Worm (Caenorhabditis elegans) whole organism, young adult: ENCODE measurements around the gene F57G8.7.

Experiments
- B0035.1 ChIP-seq: sonication (generic microtip); optimal IDR thresholded peaks from 2 replicates; lab custom pipeline; 2016; ENCODE audit warnings: missing genetic modification characterization, mild to moderate bottlenecking, missing compliant biosample characterization, missing genotype, missing genetic modification reagents
- B0261.1 ChIP-seq: sonication (generic microtip); optimal IDR thresholded peaks from 2 replicates; lab custom pipeline; 2016; ENCODE audit warnings: mild to moderate bottlenecking, missing genetic modification characterization, moderate library complexity, missing compliant biosample characterization
- C06A6.2 ChIP-seq: fragments of 200-800 bp; sonication (Bioruptor generic); conservative IDR thresholded peaks from 2 replicates; pipeline ENCODE4 v1.3.6; 2022; ENCODE audit warnings: missing genetic modification characterization, missing compliant biosample characterization
- C17E4.6 ChIP-seq: fragments of 200-800 bp; sonication (Bioruptor generic); IDR thresholded peaks from 2 replicates; pipeline ENCODE4 v1.3.6; 2022; ENCODE audit warnings: missing genetic modification reagents, missing genetic modification characterization, missing compliant biosample characterization
- F23B12.7 ChIP-seq: sonication (generic microtip); optimal IDR thresholded peaks from 2 replicates; lab custom pipeline; 2017; ENCODE audit warnings: missing genetic modification characterization, mild to moderate bottlenecking, missing compliant biosample characterization, antibody characterized with exemption, moderate library complexity; ENCODE audit not compliant: insufficient read depth
- F49E8.2 ChIP-seq: sonication (generic microtip); optimal IDR thresholded peaks from 3 replicates; lab custom pipeline; 2017; ENCODE audit warnings: missing genetic modification characterization, mild to moderate bottlenecking, missing compliant biosample characterization, antibody characterized with exemption, moderate library complexity; ENCODE audit not compliant: insufficient read depth
- F55B11.4 ChIP-seq: sonication (generic microtip); optimal IDR thresholded peaks from 2 replicates; lab custom pipeline; 2016; ENCODE audit warnings: missing compliant biosample characterization, missing genetic modification characterization, borderline replicate concordance; ENCODE audit not compliant: insufficient read depth
- F57A8.1 ChIP-seq: fragments of 200-800 bp; sonication (Bioruptor generic); optimal IDR thresholded peaks from 2 replicates; lab custom pipeline; 2018; ENCODE audit warnings: mild to moderate bottlenecking, missing genetic modification characterization, moderate library complexity, missing compliant biosample characterization
- K12H6.12 ChIP-seq: fragments of 200-800 bp; sonication (Bioruptor generic); optimal IDR thresholded peaks from 2 replicates; lab custom pipeline; 2018; ENCODE audit warnings: mild to moderate bottlenecking, missing genetic modification characterization, missing compliant biosample characterization
- Y56A3A.18 ChIP-seq: fragments of 200-800 bp; sonication (Bioruptor generic); IDR thresholded peaks from 2 replicates; pipeline ENCODE4 v1.3.6; 2022; ENCODE audit warnings: missing genetic modification reagents, missing genetic modification characterization, missing compliant biosample characterization
- Y67H2A.10 ChIP-seq: fragments of 200-800 bp; sonication (Bioruptor generic); conservative IDR thresholded peaks from 2 replicates; pipeline ENCODE4 v1.3.6; 2022; ENCODE audit warnings: missing genetic modification reagents, missing genetic modification characterization, missing compliant biosample characterization
- Y95B8A.8 ChIP-seq: fragments of 200-800 bp; sonication (Bioruptor generic); IDR thresholded peaks from 2 replicates; pipeline ENCODE4 v1.3.6; 2022; ENCODE audit warnings: missing genetic modification reagents, missing genetic modification characterization, missing compliant biosample characterization
- akir-1 ChIP-seq: fragments of 200-800 bp; sonication (Bioruptor generic); optimal IDR thresholded peaks from 2 replicates; lab custom pipeline; 2018; ENCODE audit warnings: mild to moderate bottlenecking, missing genetic modification characterization, moderate library complexity, missing compliant biosample characterization
- attf-3 ChIP-seq: fragments of 200-800 bp; sonication (Bioruptor generic); conservative IDR thresholded peaks from 2 replicates; pipeline ENCODE4 v1.3.6; 2022; ENCODE audit warnings: missing genetic modification reagents, missing genetic modification characterization, missing compliant biosample characterization
- bed-2 ChIP-seq: fragments of 200-800 bp; sonication (Bioruptor generic); IDR thresholded peaks from 2 replicates; pipeline ENCODE4 v1.3.6; 2022; ENCODE audit warnings: missing genetic modification reagents, missing genetic modification characterization, missing compliant biosample characterization
- ccch-3 ChIP-seq: fragments of 200-800 bp; sonication (Bioruptor generic); optimal IDR thresholded peaks from 2 replicates; lab custom pipeline; 2018; ENCODE audit warnings: mild to moderate bottlenecking, missing genetic modification characterization, missing compliant biosample characterization
- ceh-40 ChIP-seq: fragments of 200-800 bp; sonication (Bioruptor generic); IDR thresholded peaks from 2 replicates; pipeline ENCODE4 v1.3.6; 2022; ENCODE audit warnings: missing genetic modification characterization, missing compliant biosample characterization
- dox-1 ChIP-seq: fragments of 200-800 bp; sonication (Bioruptor generic); IDR thresholded peaks from 2 replicates; pipeline ENCODE4 v1.3.6; 2022; ENCODE audit warnings: missing genetic modification reagents, missing genetic modification characterization, missing compliant biosample characterization
- dpff-1 ChIP-seq: sonication (generic microtip); optimal IDR thresholded peaks from 2 replicates; lab custom pipeline; 2017; ENCODE audit warnings: mild to moderate bottlenecking, missing genetic modification characterization, missing compliant biosample characterization
- egl-44 ChIP-seq: fragments of 200-800 bp; sonication (Bioruptor generic); IDR thresholded peaks from 2 replicates; pipeline ENCODE4 v1.3.6; 2022; ENCODE audit warnings: missing genetic modification reagents, missing genetic modification characterization, missing compliant biosample characterization
- fkh-3 ChIP-seq: sonication (generic microtip); optimal IDR thresholded peaks from 2 replicates; lab custom pipeline; 2016; ENCODE audit warnings: mild to moderate bottlenecking, missing genetic modification characterization, missing compliant biosample characterization
- hlh-12 ChIP-seq: sonication (generic microtip); optimal IDR thresholded peaks from 2 replicates; lab custom pipeline; 2016; ENCODE audit warnings: missing genetic modification characterization, missing compliant biosample characterization
- hmg-1.2 ChIP-seq: fragments of 200-800 bp; sonication (Bioruptor generic); IDR thresholded peaks from 2 replicates; pipeline ENCODE4 v1.3.6; 2022; ENCODE audit warnings: missing genetic modification reagents, missing genetic modification characterization, missing compliant biosample characterization
- lin-35 ChIP-seq, 3 experiments: fragments of 150-350 bp in 2 of 3; sonication (generic microtip) in 1 of 3; optimal IDR thresholded peaks; 2 replicates each; lab custom pipeline; 2014 to 2018; ENCODE audit warnings: missing biosample characterization in 3 of 3, missing genetic modification characterization in 3 of 3, missing genetic modification reagents in 3 of 3
- lsl-1 ChIP-seq: fragments of 200-800 bp; sonication (Bioruptor generic); optimal IDR thresholded peaks from 2 replicates; lab custom pipeline; 2018; ENCODE audit warnings: mild to moderate bottlenecking, missing genetic modification characterization, moderate library complexity, missing compliant biosample characterization
- madf-10 ChIP-seq: sonication (generic microtip); optimal IDR thresholded peaks from 2 replicates; lab custom pipeline; 2016; ENCODE audit warnings: mild to moderate bottlenecking, missing genetic modification characterization, missing compliant biosample characterization
- mes-4 ChIP-seq: sonication (generic microtip); optimal IDR thresholded peaks from 2 replicates; lab custom pipeline; 2016; ENCODE audit warnings: missing genotype, missing genetic modification characterization, missing compliant biosample characterization
- nfya-2 ChIP-seq: fragments of 200-800 bp; sonication (Bioruptor generic); IDR thresholded peaks from 2 replicates; pipeline ENCODE4 v1.3.6; 2022; ENCODE audit warnings: missing genetic modification reagents, missing genetic modification characterization, missing compliant biosample characterization
- nhr-179 ChIP-seq: sonication (generic microtip); optimal IDR thresholded peaks from 2 replicates; lab custom pipeline; 2016; ENCODE audit warnings: mild to moderate bottlenecking, missing genetic modification characterization, missing compliant biosample characterization
- nhr-90 ChIP-seq: sonication (generic microtip); optimal IDR thresholded peaks from 2 replicates; lab custom pipeline; 2016; ENCODE audit warnings: missing genotype, mild to moderate bottlenecking, missing genetic modification characterization, missing compliant biosample characterization
- sea-2 ChIP-seq: fragments of 200-800 bp; sonication (Bioruptor generic); IDR thresholded peaks from 2 replicates; pipeline ENCODE4 v1.3.6; 2022; ENCODE audit warnings: missing genetic modification characterization, missing compliant biosample characterization
- snpc-1.1 ChIP-seq: sonication (generic microtip); optimal IDR thresholded peaks from 2 replicates; lab custom pipeline; 2017; ENCODE audit warnings: missing genetic modification characterization, mild to moderate bottlenecking, missing compliant biosample characterization, antibody characterized with exemption, moderate library complexity, missing genotype, missing genetic modification reagents; ENCODE audit not compliant: insufficient read depth
- snpc-1.3 ChIP-seq: sonication (generic microtip); optimal IDR thresholded peaks from 2 replicates; lab custom pipeline; 2017; ENCODE audit warnings: missing genetic modification characterization, mild to moderate bottlenecking, missing compliant biosample characterization, antibody characterized with exemption, moderate library complexity, missing genotype, missing genetic modification reagents; ENCODE audit not compliant: insufficient read depth
- zim-3 ChIP-seq: sonication (generic microtip); optimal IDR thresholded peaks from 2 replicates; lab custom pipeline; 2017; ENCODE audit warnings: mild to moderate bottlenecking, missing genetic modification characterization, moderate library complexity, missing compliant biosample characterization
- ztf-6 ChIP-seq: fragments of 200-800 bp; sonication (Bioruptor generic); IDR thresholded peaks from 2 replicates; pipeline ENCODE4 v1.3.6; 2022; ENCODE audit warnings: missing genetic modification reagents, missing genetic modification characterization, missing compliant biosample characterization

The F57G8.7 gene

DNA sequence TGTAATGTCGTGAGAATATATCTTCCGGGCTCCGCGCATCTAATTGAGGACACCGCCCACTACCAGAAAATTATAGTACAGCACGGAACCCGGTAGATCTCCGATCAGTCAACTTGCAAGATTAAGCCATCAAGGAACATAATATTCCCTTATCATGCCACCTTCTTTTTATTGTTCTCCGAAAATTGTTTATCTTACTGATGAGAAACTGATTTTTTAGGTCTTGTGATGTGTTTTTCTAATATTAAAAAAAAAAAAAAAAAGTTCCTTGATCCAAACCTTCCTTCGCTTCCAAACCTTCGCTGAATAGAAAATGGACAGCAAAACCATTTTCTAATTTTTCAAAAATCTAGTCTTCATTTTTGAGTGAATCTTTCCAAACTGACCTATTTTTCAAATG lies at the start of gene F57G8.7:
TSS of gene F57G8.7 (plus strand) at position 301 of the 400 bp plus-strand sequence.
- TF ChIP-seq mes-4 (tag; lab: Kevin White, UChicago), result no peak
- TF ChIP-seq fkh-3 (tag; lab: Kevin White, UChicago), result no peak
- no peak for TF ChIP-seq attf-3 (GFP tag; lab: Robert Waterston, UW)
- no peak for TF ChIP-seq ztf-6 (GFP tag; lab: Robert Waterston, UW)
- no peak for TF ChIP-seq bed-2 (GFP tag; lab: Robert Waterston, UW)
- TF ChIP-seq egl-44 (GFP tag; lab: Robert Waterston, UW), result no peak
- TF ChIP-seq ccch-3 (GFP tag; lab: Kevin White, UChicago), result no peak
- TF ChIP-seq C17E4.6, result no peak
- TF ChIP-seq sea-2 (GFP tag; lab: Robert Waterston, UW), result no peak
- no peak for TF ChIP-seq lsl-1 (GFP tag; lab: Kevin White, UChicago)
- TF ChIP-seq F49E8.2 (tag; lab: Kevin White, UChicago), result no peak
- TF ChIP-seq F57A8.1 (GFP tag; lab: Kevin White, UChicago), result no peak
- TF ChIP-seq Y95B8A.8, result no peak

DNA sequence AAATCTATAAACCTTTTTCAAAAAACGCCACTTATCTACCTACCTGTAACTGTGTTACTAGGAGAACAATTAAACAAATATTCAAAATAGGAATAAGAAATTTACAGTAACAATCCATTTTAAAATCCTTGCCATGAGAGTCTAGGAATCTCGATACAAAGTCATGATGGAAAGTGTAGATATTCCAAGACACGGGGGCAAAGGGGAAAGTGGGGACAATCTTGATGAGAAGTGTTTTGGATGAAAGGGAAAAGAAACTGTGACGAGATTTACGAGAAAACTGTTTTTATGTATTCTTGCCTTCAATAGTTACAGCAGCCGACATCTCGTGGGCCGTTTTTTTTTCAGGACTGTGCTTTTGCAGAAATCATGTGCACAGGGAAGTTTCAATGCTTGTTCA lies 46.8 kb upstream of the F57G8.7 start, which contains the start of gene F28G4.2:
TSS of gene F28G4.2 (minus strand) at position 175 of the 400 bp plus-strand sequence.
- TF ChIP-seq dpff-1 (no peak), Y67H2A.10 (no peak), nhr-90 (tag; lab: Kevin White, UChicago) (no peak), K12H6.12 (tag; lab: Kevin White, UChicago) (no peak), B0035.1 (tag; lab: Kevin White, UChicago) (no peak), dox-1 (GFP tag; lab: Robert Waterston, UW) (no peak), madf-10 (tag; lab: Kevin White, UChicago) (no peak), nhr-179 (tag; lab: Kevin White, UChicago) (no peak), Y56A3A.18 (no peak), snpc-1.3 (tag; lab: Kevin White, UChicago) (no peak), snpc-1.1 (tag; lab: Kevin White, UChicago) (no peak), F55B11.4 (tag; lab: Kevin White, UChicago) (no peak), F49E8.2 (tag; lab: Kevin White, UChicago) (no peak), hmg-1.2 (GFP tag; lab: Robert Waterston, UW) (no peak), akir-1 (no peak), nfya-2 (GFP tag; lab: Robert Waterston, UW) (no peak), ceh-40 (GFP tag; lab: Robert Waterston, UW) (no peak)

DNA sequence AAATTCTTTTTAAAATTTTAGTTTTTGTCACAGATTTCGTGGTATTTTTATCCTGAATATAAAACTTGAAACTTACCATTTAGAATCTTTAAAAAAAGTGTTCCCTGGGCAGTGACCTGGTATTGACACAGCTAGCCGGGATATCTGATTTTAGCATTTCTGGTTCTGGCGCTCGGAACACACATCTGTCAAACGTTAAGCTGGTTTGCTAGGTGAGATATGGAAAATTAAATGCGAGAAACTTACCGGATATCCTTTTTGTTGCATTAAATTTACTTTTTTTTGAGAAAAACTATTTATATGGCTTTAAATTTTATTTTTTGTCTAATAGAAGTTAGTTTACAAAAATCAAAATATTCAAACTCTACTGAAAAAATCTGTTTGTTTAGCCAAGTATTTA lies 43.2 kb upstream of the F57G8.7 start, which contains the start of gene F28G4.4:
TSS of gene F28G4.4 (minus strand) at position 101 of the 400 bp plus-strand sequence.
- TF ChIP-seq nhr-179 (tag; lab: Kevin White, UChicago) (no peak), hlh-12 (tag; lab: Kevin White, UChicago) (no peak), C06A6.2 (GFP tag; lab: Robert Waterston, UW) (no peak), B0261.1 (tag; lab: Kevin White, UChicago) (no peak), B0035.1 (tag; lab: Kevin White, UChicago) (no peak), madf-10 (tag; lab: Kevin White, UChicago) (no peak), lin-35 (GFP tag; optimal IDR thresholded peaks at IDR 0.05; lab: Kevin White, UChicago) (no peak), zim-3 (tag; lab: Kevin White, UChicago) (no peak), F23B12.7 (tag; lab: Kevin White, UChicago) (no peak)
